Worm (Caenorhabditis elegans): ENCODE results near the gene srt-68.

Gene srt-68

ce11 chrV:5275426-5276007 is 23.6 kb upstream of the srt-68 start:
- TF ChIP-seq efl-1 (optimal IDR thresholded peaks at IDR 0.05) (no peak), efl-1 (GFP tag; optimal IDR thresholded peaks at IDR 0.05 in 1 of 2) (peak in 1 of 2 experiments; percentile 39), nhr-28 (tag; optimal IDR thresholded peaks at IDR 0.05) (no peak), nhr-90 (tag; optimal IDR thresholded peaks at IDR 0.05; ENCODE audit: poor library complexity) (peak; percentile 14), lin-14 (GFP tag; optimal IDR thresholded peaks at IDR 0.05) (no peak), nhr-85 (tag) (peak; percentile 69)

ce11 chrV:5274974-5275373 is 23.1 kb upstream of the srt-68 start:
- TF ChIP-seq lir-3 (tag; optimal IDR thresholded peaks at IDR 0.05; ENCODE audit: poor library complexity) = no peak
- no peak for TF ChIP-seq ama-1 (optimal IDR thresholded peaks at IDR 0.05)
- TF ChIP-seq lin-15B (tag; optimal IDR thresholded peaks at IDR 0.05) = peak; percentile 20
- peak; percentile 5 for TF ChIP-seq egl-13 (tag; optimal IDR thresholded peaks at IDR 0.05)
- TF ChIP-seq dpl-1 (GFP tag; optimal IDR thresholded peaks at IDR 0.05) = peak; percentile 71 to 81 (median 81)
- TF ChIP-seq zip-4 (GFP tag; optimal IDR thresholded peaks at IDR 0.05) = peak; percentile 11
- peak; percentile 45 for TF ChIP-seq swsn-7 (tag; optimal IDR thresholded peaks at IDR 0.05)
- TF ChIP-seq isw-1 (GFP tag; IDR thresholded peaks at IDR 0.05) = peak; percentile 24
- TF ChIP-seq rnt-1 (tag; optimal IDR thresholded peaks at IDR 0.05) = peak; percentile 74
- TF ChIP-seq tbx-2 (tag; optimal IDR thresholded peaks at IDR 0.05) = peak; percentile 42
- no peak for TF ChIP-seq irx-1 (tag; optimal IDR thresholded peaks at IDR 0.05)
- TF ChIP-seq vab-15 (tag; optimal IDR thresholded peaks at IDR 0.05) = no peak
- TF ChIP-seq grh-1 (GFP tag; IDR thresholded peaks at IDR 0.05) = 0 out of 2 replicates have a peak, but pooled peaks have one; percentile 20
- peak; percentile 35 for TF ChIP-seq unc-86 (tag; optimal IDR thresholded peaks at IDR 0.05)
- TF ChIP-seq elt-3 (tag; optimal IDR thresholded peaks at IDR 0.05) = no peak
- TF ChIP-seq mdl-1 (tag; optimal IDR thresholded peaks at IDR 0.05) = peak in 1 of 2 experiments; percentile 32
- peak; percentile 36 to 68 for TF ChIP-seq lsy-2 (tag; optimal IDR thresholded peaks at IDR 0.05)
- TF ChIP-seq nhr-71 (tag; optimal IDR thresholded peaks at IDR 0.05) = peak; percentile 80
- TF ChIP-seq ceh-63 (GFP tag; optimal IDR thresholded peaks at IDR 0.05) = no peak
- peak; percentile 18 for TF ChIP-seq sox-4 (tag; optimal IDR thresholded peaks at IDR 0.05)
- TF ChIP-seq lin-13 (GFP tag; optimal IDR thresholded peaks at IDR 0.05) = peak; percentile 25
- TF ChIP-seq ceh-82 (tag; optimal IDR thresholded peaks at IDR 0.05) = peak; percentile 38 to 61 (median 42)
- peak; percentile 26 for TF ChIP-seq fkh-8 (tag; optimal IDR thresholded peaks at IDR 0.05)
- TF ChIP-seq jun-1 (tag; optimal IDR thresholded peaks at IDR 0.05) = peak; percentile 21
- TF ChIP-seq nhr-47 (tag; optimal IDR thresholded peaks at IDR 0.05) = peak; percentile 64
- peak; percentile 67 to 80 for TF ChIP-seq lin-35 (GFP tag; optimal IDR thresholded peaks at IDR 0.05)
- TF ChIP-seq ceh-90 (tag; optimal IDR thresholded peaks at IDR 0.05) = no peak
- TF ChIP-seq hlh-4 (tag; optimal IDR thresholded peaks at IDR 0.05) = no peak
- peak; percentile 33 for TF ChIP-seq xbp-1 (tag; optimal IDR thresholded peaks at IDR 0.05)
- TF ChIP-seq nhr-20 (tag; optimal IDR thresholded peaks at IDR 0.05) = peak; percentile 61
- TF ChIP-seq pqm-1 (tag; optimal IDR thresholded peaks at IDR 0.05) = no peak
- peak; percentile 75 for TF ChIP-seq mep-1 (tag; optimal IDR thresholded peaks at IDR 0.05)
- peak; percentile 62 for TF ChIP-seq nhr-19 (GFP tag; conservative IDR thresholded peaks at IDR 0.05)
- TF ChIP-seq sptf-1 (tag; optimal IDR thresholded peaks at IDR 0.05) = no peak
- TF ChIP-seq snu-23 (GFP tag; optimal IDR thresholded peaks at IDR 0.05) = peak; percentile 34
- TF ChIP-seq C16A3.4 (tag; optimal IDR thresholded peaks at IDR 0.05) = peak; percentile 22
- TF ChIP-seq efl-1 (optimal IDR thresholded peaks at IDR 0.05) = peak; percentile 73 to 78
- TF ChIP-seq efl-1 (GFP tag; optimal IDR thresholded peaks at IDR 0.05 in 1 of 2) = peak; percentile 81 to 98
- peak; percentile 55 for TF ChIP-seq snpc-4 (tag; optimal IDR thresholded peaks at IDR 0.05)
- peak; percentile 35 for TF ChIP-seq skn-1 (tag; optimal IDR thresholded peaks at IDR 0.05)
- peak; percentile 5 for TF ChIP-seq nhr-90 (tag; optimal IDR thresholded peaks at IDR 0.05; ENCODE audit: poor library complexity)

Measured in whole organism, L1 larva.